Worm (Caenorhabditis elegans) whole organism, L4 larva: ENCODE data around the gene C47D12.4.
A peak's percentile ranks its signal among the peaks of the same experiment; 100 is the strongest.
"Not testable (repeated sequence)": the region's sequence is repeated elsewhere in the genome, so short reads cannot be mapped to it uniquely, and the experiment has no call there.

Experiments used
- ZK546.5 ChIP-seq, 2 experiments: sonication (generic microtip); optimal IDR thresholded peaks; 2 replicates each; lab custom pipeline; 2017; ENCODE audit warnings: missing biosample characterization in 2 of 2, missing genetic modification characterization in 2 of 2
- ctbp-1 ChIP-seq: fragments of 200-800 bp; sonication (Bioruptor generic); IDR thresholded peaks from 2 replicates; pipeline ENCODE4 v1.3.6; 2022; ENCODE audit warnings: missing genetic modification reagents, missing genetic modification characterization, missing compliant biosample characterization
- fos-1 ChIP-seq: fragments of 150-350 bp; optimal IDR thresholded peaks from 2 replicates; lab custom pipeline; 2014; ENCODE audit warnings: missing biosample characterization, missing genetic modification characterization
- lin-13 ChIP-seq: fragments of 150-350 bp; optimal IDR thresholded peaks from 2 replicates; lab custom pipeline; 2014; ENCODE audit warnings: missing biosample characterization, missing genetic modification reagents, missing genetic modification characterization
- lir-3 ChIP-seq: sonication (generic microtip); optimal IDR thresholded peaks from 2 replicates; lab custom pipeline; 2016; ENCODE audit warnings: mild to moderate bottlenecking, missing genetic modification characterization, missing compliant biosample characterization
- saeg-2 ChIP-seq: fragments of 200-800 bp; sonication (Bioruptor generic); IDR thresholded peaks from 2 replicates; pipeline ENCODE4 v1.3.6; 2022; ENCODE audit warnings: missing genetic modification reagents, missing genetic modification characterization, missing compliant biosample characterization
- snpc-4 ChIP-seq: fragments of 150-350 bp; optimal IDR thresholded peaks from 2 replicates; lab custom pipeline; 2014; ENCODE audit warnings: missing biosample characterization, missing genetic modification characterization
- unc-130 ChIP-seq: sonication (generic microtip); optimal IDR thresholded peaks from 2 replicates; lab custom pipeline; 2016; ENCODE audit warnings: missing genetic modification reagents, missing genetic modification characterization, missing compliant biosample characterization
- unc-62 ChIP-seq, 3 experiments: fragments of 150-350 bp in 1 of 3; sonication (generic microtip); optimal IDR thresholded peaks in 2 of 3; peaks in 1 of 3; 1 replicate in 1 of 3; 2 replicates in 2 of 3; lab custom pipeline; 2014 to 2017; ENCODE audit warnings: missing biosample characterization in 3 of 3, missing genetic modification characterization in 3 of 3, missing genetic modification reagents in 3 of 3, missing genotype in 1 of 3
- zip-2 ChIP-seq: fragments of 150-350 bp; optimal IDR thresholded peaks from 2 replicates; lab custom pipeline; 2014; ENCODE audit warnings: missing biosample characterization, missing genetic modification characterization
- ztf-11 ChIP-seq: fragments of 150-350 bp; optimal IDR thresholded peaks from 2 replicates; lab custom pipeline; 2014; ENCODE audit warnings: missing biosample characterization, missing genetic modification characterization

DNA sequence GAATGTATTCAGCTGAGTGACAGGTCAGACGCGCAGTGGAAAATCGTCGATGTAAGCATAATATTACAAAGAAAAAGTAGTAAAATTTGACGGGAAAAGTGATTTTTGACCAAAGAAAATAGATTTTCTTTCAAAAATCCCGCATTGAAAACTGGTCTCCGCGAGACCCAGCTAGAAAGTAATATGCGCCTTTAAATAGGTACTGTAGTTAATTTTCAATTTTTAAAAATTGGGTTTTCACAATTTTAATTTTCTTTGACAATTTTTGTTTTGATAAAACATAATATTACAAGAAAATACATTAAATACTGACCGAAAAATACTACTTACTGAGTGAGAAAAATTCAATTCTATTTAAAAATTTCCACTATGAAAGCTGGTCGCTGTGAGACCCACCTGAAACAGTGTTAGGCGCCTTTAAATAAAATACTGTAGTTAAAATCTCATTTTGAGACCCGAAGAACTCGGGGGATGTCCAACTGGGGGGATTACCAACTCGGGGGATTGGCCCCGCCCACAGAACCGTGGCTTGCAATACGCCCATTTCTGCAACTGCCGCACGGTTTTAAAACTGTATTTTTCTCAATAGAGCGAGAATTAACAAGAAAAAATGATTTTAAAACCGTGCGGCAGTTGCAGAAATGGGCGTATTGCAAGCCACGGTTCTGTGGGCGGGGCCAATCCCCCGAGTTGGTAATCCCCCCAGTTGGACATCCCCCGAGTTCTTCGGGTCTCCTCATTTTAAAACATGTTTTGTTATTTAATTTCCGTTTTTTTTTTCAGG lies 13.8 kb downstream of the C47D12.4 start, which contains the start of gene tars-1:
- not testable (repeated sequence) for TF ChIP-seq ZK546.5 (tag; optimal IDR thresholded peaks at IDR 0.05; lab: Kevin White, UChicago); snpc-4 (tag; lab: Kevin White, UChicago); fos-1 (tag; lab: Kevin White, UChicago); zip-2; saeg-2; lir-3 (tag; lab: Kevin White, UChicago); ctbp-1 (GFP tag; lab: Robert Waterston, UW); ztf-11; unc-62 (GFP tag; optimal IDR thresholded peaks at IDR 0.05 in 1 of 2; lab: Kevin White, UChicago); unc-62 (tag; optimal IDR thresholded peaks at IDR 0.05; lab: Kevin White, UChicago); lin-13 (GFP tag; lab: Kevin White, UChicago)
- TF ChIP-seq unc-130, result peak; percentile 14
